Fruit fly (Drosophila melanogaster) whole organism: ENCODE data around the gene CG34302.

Experiments used
- CG8478 ChIP-seq: fragments of >200 bp; optimal IDR thresholded peaks from 2 replicates; lab custom pipeline; 2018; ENCODE audit warnings: inconsistent platforms
- Dll ChIP-seq: fragments of >200 bp; optimal IDR thresholded peaks from 2 replicates; lab custom pipeline; 2017
- EcR ChIP-seq, 2 experiments: fragments of >200 bp; optimal IDR thresholded peaks; 2 replicates each; lab custom pipeline; 2017; ENCODE audit warnings: missing biosample characterization in 2 of 2, missing genetic modification characterization in 2 of 2, missing genetic modification reagents in 2 of 2
- pan ChIP-seq: fragments of >200 bp; optimal IDR thresholded peaks from 2 replicates; lab custom pipeline; 2017
- psq ChIP-seq: fragments of >200 bp; optimal IDR thresholded peaks from 2 replicates; lab custom pipeline; 2017
- usp ChIP-seq: fragments of >200 bp; optimal IDR thresholded peaks from 2 replicates; lab custom pipeline; 2017; ENCODE audit warnings: missing biosample characterization, missing genetic modification characterization, mixed read lengths

CG34302 gene

DNA sequence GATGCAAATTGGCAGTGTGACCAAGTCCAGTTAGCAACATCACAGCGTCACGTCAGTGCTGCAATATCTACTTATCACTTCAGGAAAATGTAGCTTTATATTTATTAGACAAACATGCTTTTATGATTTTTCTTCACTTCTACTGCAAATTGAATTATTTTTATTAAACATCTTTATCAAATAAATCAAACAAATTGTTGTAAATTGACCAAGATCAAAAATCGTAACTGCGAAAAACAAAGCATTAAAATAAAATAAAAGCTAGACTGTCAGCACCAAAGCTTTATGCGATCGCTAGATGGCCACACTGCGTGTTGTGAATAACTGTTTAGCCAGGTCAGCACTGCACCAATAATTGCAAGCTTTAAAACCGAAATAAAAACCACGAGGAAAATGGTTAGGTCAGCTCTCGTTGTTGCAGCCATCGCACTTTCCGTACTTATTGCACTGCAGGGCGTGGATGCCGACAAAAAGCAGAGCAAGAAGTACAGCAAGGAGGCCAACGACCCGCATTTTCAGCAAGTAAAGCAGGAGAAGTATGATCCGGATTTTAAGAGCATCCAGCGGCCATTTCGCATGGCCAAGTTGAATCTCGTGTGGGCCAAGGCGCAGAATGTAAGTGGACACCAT, 32.3 kb downstream of the CG34302 start, which contains the start of the genes CG12945 and CG8507:
TSS of gene CG12945 (minus strand) at position 45 of the 630 bp plus-strand sequence.
TSS of gene CG8507 (plus strand) at position 307 of the 630 bp plus-strand sequence.
- TF ChIP-seq pan (no peak), usp (GFP tag; lab: Kevin White, UChicago) (no peak), EcR (GFP tag; optimal IDR thresholded peaks at IDR 0.05; lab: Kevin White, UChicago) (no peak), Dll (lab: Kevin White, UChicago) (no peak), psq (lab: Kevin White, UChicago) (no peak), CG8478 (lab: Kevin White, UChicago) (no peak)

DNA sequence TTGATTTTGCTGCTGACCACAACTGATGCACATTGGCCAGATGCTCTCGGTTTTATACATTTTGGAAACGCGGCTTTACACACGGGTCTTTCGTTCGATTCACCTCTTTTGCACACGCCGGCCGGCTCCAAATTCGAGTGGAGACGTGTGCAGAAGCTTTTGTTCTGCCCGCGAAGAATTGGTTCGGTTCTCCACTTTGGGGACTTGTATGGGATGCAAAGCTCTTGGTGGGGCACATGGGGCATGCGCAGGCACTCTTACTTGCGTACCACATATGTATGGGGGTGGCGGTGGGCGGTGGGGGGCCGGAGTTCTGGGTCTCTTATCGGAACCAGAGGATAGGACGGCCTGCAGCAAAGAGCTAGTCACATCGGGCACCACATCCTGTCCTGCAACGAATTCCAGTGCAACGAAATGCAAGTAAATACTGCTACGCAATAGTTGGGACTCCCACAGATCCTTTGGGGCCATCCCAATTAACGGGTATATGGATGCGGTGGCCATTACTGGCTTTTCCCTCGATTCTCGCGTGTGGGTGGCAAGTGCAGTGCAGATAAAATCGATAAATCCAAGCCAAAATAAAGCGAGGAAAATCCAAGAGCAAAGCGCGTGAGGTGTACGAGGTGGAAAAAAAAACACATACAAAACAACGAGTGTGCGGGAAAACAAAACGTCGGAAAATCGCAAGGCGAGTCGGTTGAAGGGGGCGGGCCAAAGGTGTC, 39.1 kb downstream of the CG34302 start, which contains the start of the genes MtnA and CG8500:
TSS of gene MtnA (minus strand) at position 30 of the 722 bp plus-strand sequence.
TSS of gene CG8500 (plus strand) at position 313 of the 722 bp plus-strand sequence.
- TF ChIP-seq Dll (lab: Kevin White, UChicago) (no peak), usp (GFP tag; lab: Kevin White, UChicago) (no peak), psq (lab: Kevin White, UChicago) (no peak), pan (no peak), CG8478 (lab: Kevin White, UChicago) (peak; percentile 11), EcR (GFP tag; optimal IDR thresholded peaks at IDR 0.05; lab: Kevin White, UChicago) (no peak)

DNA sequence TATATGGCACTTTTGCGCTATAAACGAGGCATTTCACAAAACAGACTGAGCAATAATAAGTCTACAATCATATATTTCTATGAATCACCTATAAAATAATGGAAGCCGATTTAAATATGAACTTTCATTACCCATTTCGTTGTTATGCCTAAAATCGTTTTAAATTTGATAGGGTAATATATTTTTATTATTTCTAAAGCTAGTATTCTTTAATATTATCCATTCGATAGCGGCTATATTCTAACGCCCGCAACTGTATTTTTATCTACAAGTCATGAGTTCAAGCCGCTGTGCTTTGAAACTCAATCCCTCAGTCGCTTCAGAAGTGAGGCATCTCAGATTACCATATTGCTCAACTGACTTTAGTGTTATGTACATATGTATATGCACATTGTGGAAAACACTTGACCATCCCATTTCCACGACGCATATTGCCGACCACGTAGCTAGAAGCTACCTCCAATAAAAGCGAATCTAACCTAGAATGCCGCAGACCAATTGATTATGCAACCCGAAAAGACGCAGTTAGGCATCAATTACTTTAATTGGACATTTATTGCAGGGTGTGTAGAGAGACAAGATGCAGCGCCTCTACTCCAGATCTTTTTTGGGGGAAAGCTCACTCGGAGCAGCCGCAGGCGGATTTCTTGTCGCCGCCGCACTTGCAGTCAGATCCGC, 40.2 kb downstream of the CG34302 start:
- TF ChIP-seq Dll (lab: Kevin White, UChicago), result no peak
- no peak for TF ChIP-seq CG8478 (lab: Kevin White, UChicago)
- TF ChIP-seq pan, result no peak
- no peak for TF ChIP-seq EcR (GFP tag; optimal IDR thresholded peaks at IDR 0.05; lab: Kevin White, UChicago)
- no peak for TF ChIP-seq psq (lab: Kevin White, UChicago)
- no peak for TF ChIP-seq usp (GFP tag; lab: Kevin White, UChicago)

DNA sequence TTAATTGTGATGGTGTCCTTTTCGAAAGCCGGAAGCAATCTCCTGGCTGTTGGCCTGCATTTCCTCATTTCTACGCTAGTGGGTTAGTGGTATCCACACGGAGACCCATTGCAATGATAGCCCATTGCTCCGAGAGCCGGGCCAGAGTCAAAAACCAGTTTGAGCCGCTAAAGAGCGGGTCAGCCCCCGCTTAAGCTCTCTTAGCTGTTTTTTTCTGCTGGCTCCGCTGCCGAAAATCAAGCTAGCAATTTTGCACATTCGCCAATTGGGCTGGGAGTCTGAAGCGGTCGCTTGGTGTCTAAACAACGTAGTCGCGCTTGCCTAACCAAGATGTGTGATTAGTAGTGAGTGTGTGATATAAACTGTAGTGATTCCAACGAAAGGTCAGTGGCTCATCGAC, 43.9 kb downstream of the CG34302 start, which contains the start of gene CG12947:
TSS of gene CG12947 (plus strand) at position 301 of the 400 bp plus-strand sequence.
- TF ChIP-seq CG8478 (lab: Kevin White, UChicago) (no peak), pan (no peak), EcR (GFP tag; optimal IDR thresholded peaks at IDR 0.05; lab: Kevin White, UChicago) (no peak)

DNA sequence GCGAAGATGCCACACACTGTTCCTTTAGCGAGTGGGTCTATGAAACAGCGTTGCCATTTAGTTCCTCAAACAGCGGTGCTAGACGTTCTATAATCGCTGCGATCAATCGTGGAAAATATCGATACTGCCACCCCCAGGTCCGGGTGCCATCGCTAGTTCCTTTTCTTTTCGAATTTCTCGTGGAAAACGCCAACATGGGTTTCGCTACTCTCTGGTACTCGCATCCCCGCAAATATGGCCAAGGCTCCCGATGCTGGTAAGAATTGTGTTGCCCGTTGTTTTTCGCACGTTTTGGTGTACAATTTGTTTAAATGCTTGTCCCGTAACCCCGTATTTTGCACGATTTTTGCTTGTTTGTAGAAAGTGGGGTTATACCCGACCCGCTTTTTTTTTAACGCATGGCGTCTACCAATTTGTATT, 45.7 kb downstream of the CG34302 start, which contains the start of gene RpS29:
TSS of gene RpS29 (plus strand) at position 102 of the 420 bp plus-strand sequence.
- TF ChIP-seq Dll (lab: Kevin White, UChicago) (no peak), usp (GFP tag; lab: Kevin White, UChicago) (no peak), pan (no peak), psq (lab: Kevin White, UChicago) (no peak), CG8478 (lab: Kevin White, UChicago) (no peak), EcR (GFP tag; optimal IDR thresholded peaks at IDR 0.05; lab: Kevin White, UChicago) (no peak)

DNA sequence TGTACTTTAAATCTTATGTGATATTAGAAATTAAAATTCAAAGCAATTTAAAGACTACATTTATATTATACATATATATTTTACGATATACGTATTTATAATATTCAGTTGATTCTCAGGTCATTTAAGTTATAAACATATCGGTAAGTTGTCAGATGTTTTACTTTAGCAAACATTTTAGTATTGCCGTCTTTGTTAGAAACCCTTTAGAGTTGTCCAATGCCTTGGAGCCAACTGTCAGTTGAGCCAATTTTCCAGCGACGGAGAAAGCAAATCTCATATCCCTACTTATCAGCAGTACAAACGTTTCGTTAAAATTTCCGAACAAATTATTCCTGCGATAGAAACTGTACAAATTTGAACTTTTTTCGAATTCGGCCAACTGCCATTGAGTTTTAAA, 48.8 kb downstream of the CG34302 start, which contains the start of gene topi:
TSS of gene topi (plus strand) at position 301 of the 400 bp plus-strand sequence.
- TF ChIP-seq EcR (GFP tag; optimal IDR thresholded peaks at IDR 0.05; lab: Kevin White, UChicago), result no peak
- TF ChIP-seq pan, result no peak
- no peak for TF ChIP-seq Dll (lab: Kevin White, UChicago)
- TF ChIP-seq psq (lab: Kevin White, UChicago), result no peak
- TF ChIP-seq CG8478 (lab: Kevin White, UChicago), result no peak
- TF ChIP-seq usp (GFP tag; lab: Kevin White, UChicago), result no peak

DNA sequence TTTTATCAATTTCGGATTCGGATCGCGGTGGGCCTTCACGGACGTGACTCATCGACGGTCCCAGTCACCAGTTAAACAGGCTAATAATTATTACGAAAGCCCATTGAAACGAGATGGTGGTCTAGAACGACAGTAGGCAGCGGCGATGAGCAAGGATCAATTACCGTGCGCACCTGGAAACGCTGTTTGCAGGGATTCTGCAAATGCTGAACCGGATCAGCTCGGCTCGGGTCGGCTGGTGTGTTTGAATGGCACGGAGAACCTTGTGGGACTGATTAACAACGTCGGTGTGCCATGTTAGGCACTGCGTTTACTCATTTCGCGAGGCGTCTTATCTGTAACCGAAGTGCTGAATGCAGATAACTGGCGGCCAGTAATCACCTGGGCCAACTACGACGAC, 49.5 kb downstream of the CG34302 start, which contains the start of gene Whamy:
TSS of gene Whamy (minus strand) at position 273 of the 400 bp plus-strand sequence.
- no peak for TF ChIP-seq psq (lab: Kevin White, UChicago)
- TF ChIP-seq Dll (lab: Kevin White, UChicago), result no peak
- TF ChIP-seq EcR (GFP tag; optimal IDR thresholded peaks at IDR 0.05; lab: Kevin White, UChicago), result no peak
- no peak for TF ChIP-seq pan
- TF ChIP-seq CG8478 (lab: Kevin White, UChicago), result no peak
- TF ChIP-seq usp (GFP tag; lab: Kevin White, UChicago), result no peak
